Worm (Caenorhabditis elegans) whole organism, L3 larva: ENCODE data around the gene T25B9.6.

Source experiments
- R02D3.7 ChIP-seq: fragments of 150-350 bp; optimal IDR thresholded peaks from 2 replicates; lab custom pipeline; 2014; ENCODE audit warnings: missing biosample characterization, missing genetic modification characterization
- ZK546.5 ChIP-seq: sonication (generic microtip); optimal IDR thresholded peaks from 2 replicates; lab custom pipeline; 2017; ENCODE audit warnings: missing biosample characterization, missing genetic modification characterization
- aly-2 ChIP-seq: fragments of 150-350 bp; optimal IDR thresholded peaks from 2 replicates; lab custom pipeline; 2014; ENCODE audit warnings: missing biosample characterization, missing genetic modification characterization
- ama-1 ChIP-seq: fragments of 150-350 bp; optimal IDR thresholded peaks from 2 replicates; lab custom pipeline; 2018
- ceh-16 ChIP-seq: sonication (generic microtip); optimal IDR thresholded peaks from 2 replicates; lab custom pipeline; 2017; ENCODE audit warnings: missing biosample characterization, missing genetic modification characterization
- ceh-9 ChIP-seq: sonication (generic microtip); optimal IDR thresholded peaks from 2 replicates; lab custom pipeline; 2018; ENCODE audit warnings: missing biosample characterization, missing genetic modification characterization
- daf-12 ChIP-seq: fragments of 150-350 bp; optimal IDR thresholded peaks from 2 replicates; lab custom pipeline; 2014; ENCODE audit warnings: missing biosample characterization, missing genetic modification reagents, missing genetic modification characterization
- egl-5 ChIP-seq: fragments of 150-350 bp; optimal IDR thresholded peaks from 2 replicates; lab custom pipeline; 2017; ENCODE audit warnings: missing biosample characterization, missing genetic modification reagents, missing genetic modification characterization, inconsistent platforms
- elt-1 ChIP-seq: fragments of 150-350 bp; optimal IDR thresholded peaks from 2 replicates; lab custom pipeline; 2014; ENCODE audit warnings: missing biosample characterization, missing genetic modification characterization
- elt-2 ChIP-seq: sonication (generic microtip); optimal IDR thresholded peaks from 2 replicates; lab custom pipeline; 2016; ENCODE audit warnings: missing genetic modification reagents, mild to moderate bottlenecking, missing genetic modification characterization, missing compliant biosample characterization
- elt-3 ChIP-seq, 3 experiments: fragments of 150-350 bp in 1 of 3; sonication (generic microtip) in 2 of 3; optimal IDR thresholded peaks; 2 replicates in 2 of 3; 4 replicates in 1 of 3; lab custom pipeline; 2014 to 2017; ENCODE audit warnings: missing biosample characterization in 3 of 3, missing genetic modification characterization in 3 of 3
- eor-1 ChIP-seq, 2 experiments: fragments of 150-350 bp; optimal IDR thresholded peaks; 2 replicates each; lab custom pipeline; 2014 to 2018; ENCODE audit warnings: missing biosample characterization in 2 of 2, missing genetic modification characterization in 2 of 2
- fkh-2 ChIP-seq: fragments of 150-350 bp; optimal IDR thresholded peaks from 2 replicates; lab custom pipeline; 2014; ENCODE audit warnings: missing biosample characterization, missing genetic modification reagents, missing genetic modification characterization
- hmg-11 ChIP-seq: sonication (generic microtip); optimal IDR thresholded peaks from 2 replicates; lab custom pipeline; 2016; ENCODE audit warnings: missing genetic modification characterization, missing compliant biosample characterization
- jun-1 ChIP-seq: fragments of 150-350 bp; optimal IDR thresholded peaks from 2 replicates; lab custom pipeline; 2014; ENCODE audit warnings: missing biosample characterization, missing genetic modification reagents, missing genetic modification characterization
- lin-15B ChIP-seq: fragments of 150-350 bp; optimal IDR thresholded peaks from 2 replicates; lab custom pipeline; 2014; ENCODE audit warnings: missing biosample characterization, missing genetic modification characterization
- lin-39 ChIP-seq: fragments of 150-350 bp; optimal IDR thresholded peaks from 2 replicates; lab custom pipeline; 2018; ENCODE audit warnings: missing biosample characterization, missing genetic modification reagents, missing genetic modification characterization
- lsy-12 ChIP-seq: sonication (generic microtip); optimal IDR thresholded peaks from 2 replicates; lab custom pipeline; 2016; ENCODE audit warnings: mild to moderate bottlenecking, missing genetic modification characterization, missing compliant biosample characterization
- mdl-1 ChIP-seq: fragments of 150-350 bp; optimal IDR thresholded peaks from 2 replicates; lab custom pipeline; 2014; ENCODE audit warnings: missing biosample characterization, missing genetic modification characterization
- mml-1 ChIP-seq: fragments of 150-350 bp; sonication (generic microtip); optimal IDR thresholded peaks from 3 replicates; lab custom pipeline; 2014; ENCODE audit warnings: missing biosample characterization, missing genetic modification characterization
- nhr-11 ChIP-seq: fragments of 150-350 bp; optimal IDR thresholded peaks from 2 replicates; lab custom pipeline; 2014; ENCODE audit warnings: missing biosample characterization, missing genetic modification characterization
- nhr-12 ChIP-seq: fragments of 150-350 bp; optimal IDR thresholded peaks from 2 replicates; lab custom pipeline; 2014; ENCODE audit warnings: missing biosample characterization, missing genetic modification characterization
- nhr-23 ChIP-seq: fragments of 150-350 bp; optimal IDR thresholded peaks from 2 replicates; lab custom pipeline; 2014; ENCODE audit warnings: missing biosample characterization, missing genetic modification reagents, missing genetic modification characterization
- nhr-237 ChIP-seq: fragments of 150-350 bp; optimal IDR thresholded peaks from 2 replicates; lab custom pipeline; 2014; ENCODE audit warnings: missing biosample characterization, missing genetic modification characterization
- nhr-25 ChIP-seq: sonication (generic microtip); optimal IDR thresholded peaks from 2 replicates; lab custom pipeline; 2017; ENCODE audit warnings: missing biosample characterization, missing genetic modification characterization
- nhr-28 ChIP-seq: fragments of 150-350 bp; optimal IDR thresholded peaks from 2 replicates; lab custom pipeline; 2014; ENCODE audit warnings: missing biosample characterization, missing genetic modification characterization
- nhr-43 ChIP-seq: sonication (generic microtip); optimal IDR thresholded peaks from 2 replicates; lab custom pipeline; 2016; ENCODE audit warnings: mild to moderate bottlenecking, missing genetic modification characterization, missing compliant biosample characterization; ENCODE audit not compliant: poor library complexity, severe bottlenecking
- nhr-77 ChIP-seq: fragments of 150-350 bp; optimal IDR thresholded peaks from 2 replicates; lab custom pipeline; 2014; ENCODE audit warnings: missing biosample characterization, missing genetic modification characterization
- pha-4 ChIP-seq: fragments of 150-350 bp; optimal IDR thresholded peaks from 2 replicates; lab custom pipeline; 2014; ENCODE audit warnings: missing biosample characterization, missing genetic modification reagents, missing genetic modification characterization
- pqm-1 ChIP-seq: fragments of 150-350 bp; optimal IDR thresholded peaks from 2 replicates; lab custom pipeline; 2017; ENCODE audit warnings: missing biosample characterization, missing genetic modification characterization, inconsistent platforms
- sea-2 ChIP-seq: fragments of 150-350 bp; sonication (generic microtip); optimal IDR thresholded peaks from 4 replicates; lab custom pipeline; 2014; ENCODE audit warnings: missing biosample characterization, missing genetic modification reagents, missing genetic modification characterization
- tbx-2 ChIP-seq: sonication (generic microtip); optimal IDR thresholded peaks from 2 replicates; lab custom pipeline; 2016; ENCODE audit warnings: mild to moderate bottlenecking, missing genetic modification characterization, missing compliant biosample characterization
- zag-1 ChIP-seq: fragments of 150-350 bp; optimal IDR thresholded peaks from 2 replicates; lab custom pipeline; 2014; ENCODE audit warnings: missing biosample characterization, missing genetic modification characterization
- ztf-4 ChIP-seq: fragments of 150-350 bp; optimal IDR thresholded peaks from 2 replicates; lab custom pipeline; 2014; ENCODE audit warnings: missing biosample characterization, missing genetic modification characterization

The T25B9.6 gene

DNA sequence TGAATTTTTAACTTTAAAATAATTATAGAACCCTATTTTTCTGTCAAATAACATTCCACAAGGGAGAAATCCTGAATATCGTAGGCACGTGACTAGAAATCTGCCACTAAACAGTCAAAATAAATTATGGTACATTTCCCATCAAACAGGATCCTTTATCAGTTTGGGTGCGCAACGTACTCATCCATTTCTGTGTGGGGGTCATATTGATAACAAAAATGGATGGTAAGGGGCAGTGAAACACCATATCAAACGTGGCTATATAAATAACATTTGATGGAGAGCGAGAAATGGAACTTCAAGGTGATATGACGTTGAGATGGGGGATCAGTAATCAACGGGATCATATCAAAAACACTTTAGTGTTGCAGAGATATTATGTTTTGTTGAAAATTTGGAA is 26.1 kb downstream of the T25B9.6 start:
- peak; percentile 38 for TF ChIP-seq nhr-25 (tag; lab: Kevin White, UChicago)
- TF ChIP-seq egl-5: no peak
- no peak for TF ChIP-seq lsy-12 (tag; lab: Kevin White, UChicago)
- TF ChIP-seq nhr-23 (tag; lab: Kevin White, UChicago): peak; percentile 63
- peak; percentile 69 for TF ChIP-seq nhr-43
- peak in 2 of 3 experiments; percentile 67 to 73 for TF ChIP-seq elt-3 (tag; optimal IDR thresholded peaks at IDR 0.05; lab: Kevin White, UChicago)
- TF ChIP-seq, all 47 proteins: peak for 4

DNA sequence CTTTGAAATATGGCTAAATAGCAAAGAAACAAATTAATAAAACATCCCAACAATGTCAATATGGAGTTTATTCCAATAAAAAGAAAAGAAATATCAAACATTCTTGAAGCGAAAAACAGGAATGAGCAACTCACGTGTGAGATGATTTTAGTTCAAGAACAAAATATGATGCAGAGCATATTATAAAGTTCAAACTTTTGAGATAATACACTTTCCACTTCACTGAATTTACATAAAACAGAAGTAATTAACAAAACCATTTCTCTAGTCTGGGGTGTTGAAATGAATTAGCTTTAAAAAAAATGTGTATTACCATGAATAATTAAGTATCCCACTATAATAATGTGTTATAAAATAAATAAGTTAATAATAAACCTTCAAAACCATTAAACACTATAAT is 28.8 kb downstream of the T25B9.6 start, which contains the start of gene srd-7:
TSS of gene srd-7 (minus strand) at position 101 of the 400 bp plus-strand sequence.
- TF ChIP-seq R02D3.7 (tag; lab: Kevin White, UChicago) (no peak), nhr-25 (tag; lab: Kevin White, UChicago) (no peak), nhr-11 (tag; lab: Kevin White, UChicago) (no peak), nhr-12 (tag; lab: Kevin White, UChicago) (no peak), ceh-9 (tag; lab: Kevin White, UChicago) (no peak), ama-1 (lab: Kevin White, UChicago) (no peak), ceh-16 (no peak)

DNA sequence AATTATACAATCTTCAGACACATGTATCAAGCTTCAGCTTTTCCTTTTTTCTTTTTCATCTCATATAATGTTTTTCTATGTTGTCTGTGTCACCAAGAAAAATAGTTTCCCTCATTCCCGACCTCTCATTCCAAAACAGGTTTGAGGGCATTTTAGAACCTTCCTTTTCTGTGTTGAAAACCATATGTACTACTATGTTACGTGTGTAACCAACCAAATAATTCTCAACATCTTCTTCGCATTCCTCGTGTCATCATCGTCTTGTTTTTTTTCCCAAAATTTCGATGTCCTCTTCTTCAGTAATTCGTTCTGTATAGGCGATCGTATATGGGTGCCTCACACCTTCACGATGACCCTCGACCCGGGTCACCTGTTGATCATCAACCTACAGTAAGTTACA is 32.4 kb downstream of the T25B9.6 start, which contains the start of gene pept-2:
TSS of gene pept-2 (plus strand) at position 301 of the 400 bp plus-strand sequence.
- peak; percentile 31 for TF ChIP-seq nhr-25 (tag; lab: Kevin White, UChicago)
- TF ChIP-seq sea-2 (GFP tag; lab: Kevin White, UChicago): no peak

DNA sequence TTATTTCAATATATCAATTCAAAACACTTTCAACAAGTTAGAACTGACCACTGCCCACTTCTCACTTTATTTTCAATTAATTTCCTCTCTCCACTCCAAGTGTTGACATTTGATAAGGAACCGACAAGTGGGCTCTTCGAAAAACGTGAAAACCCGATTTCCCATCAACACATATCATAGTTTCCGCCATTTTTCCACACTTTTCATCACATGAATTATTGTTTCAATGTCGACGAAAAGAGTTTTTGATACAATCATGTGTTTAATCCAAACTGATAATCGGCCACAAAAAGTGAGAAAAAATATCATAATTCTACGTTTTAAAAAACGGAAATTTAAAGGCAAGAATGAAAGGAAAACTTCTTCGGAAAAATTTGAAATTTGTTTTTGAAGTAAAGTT is 37.7 kb downstream of the T25B9.6 start:
- TF ChIP-seq nhr-77 (tag; lab: Kevin White, UChicago) (no peak), zag-1 (tag; lab: Kevin White, UChicago) (no peak), elt-2 (tag; lab: Kevin White, UChicago) (peak; percentile 76), eor-1 (tag; optimal IDR thresholded peaks at IDR 0.05; lab: Kevin White, UChicago) (no peak), mdl-1 (no peak), nhr-23 (tag; lab: Kevin White, UChicago) (no peak), fkh-2 (tag; lab: Kevin White, UChicago) (no peak), nhr-237 (no peak), pqm-1 (peak; percentile 41), nhr-43 (no peak), lsy-12 (tag; lab: Kevin White, UChicago) (no peak), aly-2 (tag; lab: Kevin White, UChicago) (no peak), daf-12 (no peak), lin-15B (tag; lab: Kevin White, UChicago) (no peak), ztf-4 (tag; lab: Kevin White, UChicago) (no peak), tbx-2 (tag; lab: Kevin White, UChicago) (no peak), mml-1 (tag; lab: Kevin White, UChicago) (no peak), jun-1 (tag; lab: Kevin White, UChicago) (no peak), nhr-28 (tag; lab: Kevin White, UChicago) (no peak), nhr-11 (tag; lab: Kevin White, UChicago) (no peak), pha-4 (tag; lab: Kevin White, UChicago) (peak; percentile 77)

DNA sequence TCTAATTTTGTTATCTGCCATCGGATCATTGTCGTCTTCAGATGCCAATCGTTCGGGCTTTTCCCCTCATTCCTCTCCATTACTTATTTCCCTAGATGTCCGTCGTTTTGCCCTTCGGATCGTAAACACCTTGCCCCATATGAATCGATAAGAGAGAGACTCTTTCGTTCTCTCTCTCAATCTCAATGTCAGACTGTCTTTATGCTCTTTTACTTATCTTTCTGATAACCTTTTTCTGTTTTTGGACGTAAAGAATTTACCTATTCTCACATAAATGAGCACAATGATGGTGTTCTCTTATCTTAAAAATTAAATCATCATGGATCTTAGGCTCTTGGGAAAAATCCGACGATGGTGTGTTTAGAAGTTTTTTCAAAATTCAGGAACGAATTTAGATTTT is 38.8 kb downstream of the T25B9.6 start:
- no peak for TF ChIP-seq sea-2 (GFP tag; lab: Kevin White, UChicago)
- TF ChIP-seq elt-2 (tag; lab: Kevin White, UChicago): peak; percentile 78
- no peak for TF ChIP-seq hmg-11 (tag; lab: Kevin White, UChicago)
- no peak for TF ChIP-seq ZK546.5
- no peak for TF ChIP-seq lin-39 (tag; lab: Kevin White, UChicago)
- TF ChIP-seq pqm-1: peak; percentile 56

DNA sequence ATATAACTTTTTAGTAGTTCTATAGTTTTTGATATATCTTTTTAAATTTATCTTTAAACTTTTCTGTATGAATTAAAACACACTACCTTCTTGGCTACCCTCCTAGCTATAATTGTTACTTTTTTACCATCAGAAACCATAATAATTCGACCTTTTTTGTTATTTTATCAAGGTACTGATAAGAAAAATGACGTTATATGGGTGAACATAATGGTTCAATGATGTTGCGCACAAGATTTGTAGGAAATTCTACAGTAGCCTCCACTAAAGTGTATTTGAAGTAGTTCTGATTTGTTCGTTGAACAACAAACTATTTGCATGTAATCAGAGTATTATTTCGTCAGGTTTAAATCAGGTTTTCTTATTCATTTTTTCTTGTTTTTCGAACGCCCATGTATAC is 40.7 kb downstream of the T25B9.6 start:
- TF ChIP-seq elt-2 (tag; lab: Kevin White, UChicago) (peak; percentile 40), pqm-1 (peak; percentile 30), elt-1 (tag; lab: Kevin White, UChicago) (no peak)
